Fruit fly (Drosophila melanogaster) whole organism, embryonic: ENCODE data around the gene jus.

Experiments
- Asciz ChIP-seq: fragments of 200-800 bp; sonication (Bioruptor generic); optimal IDR thresholded peaks from 2 replicates; lab custom pipeline; 2017; ENCODE audit warnings: missing biosample characterization, mild to moderate bottlenecking, missing genetic modification characterization, missing genetic modification reagents
- Awh ChIP-seq: fragments of 200-800 bp; sonication (Bioruptor generic); IDR thresholded peaks from 2 replicates; pipeline ENCODE4, ENCODE4 v1.3.6; 2022; ENCODE audit warnings: missing biosample characterization, missing genetic modification characterization
- B-H2 ChIP-seq: fragments of 200-800 bp; sonication (Bioruptor generic); optimal IDR thresholded peaks from 2 replicates; lab custom pipeline; 2018; ENCODE audit warnings: missing biosample characterization, mild to moderate bottlenecking, missing genetic modification characterization
- CG10267 ChIP-seq: fragments of 200-800 bp; sonication (Bioruptor generic); optimal IDR thresholded peaks from 2 replicates; lab custom pipeline; 2018; ENCODE audit warnings: missing biosample characterization, mild to moderate bottlenecking, missing genetic modification characterization, moderate library complexity
- CG10274 ChIP-seq: fragments of 200-800 bp; sonication (Bioruptor generic); optimal IDR thresholded peaks from 3 replicates; lab custom pipeline; 2017; ENCODE audit warnings: missing biosample characterization, mild to moderate bottlenecking, missing genetic modification characterization
- CG10543 ChIP-seq: fragments of 200-800 bp; sonication (Bioruptor generic); optimal IDR thresholded peaks from 3 replicates; lab custom pipeline; 2017; ENCODE audit warnings: missing biosample characterization, mild to moderate bottlenecking, missing genetic modification characterization, moderate library complexity
- CG12219 ChIP-seq: fragments of 200-800 bp; sonication (Bioruptor generic); optimal IDR thresholded peaks from 3 replicates; lab custom pipeline; 2018; ENCODE audit warnings: missing biosample characterization, mild to moderate bottlenecking, missing genetic modification characterization
- CG13296 ChIP-seq: fragments of 200-800 bp; sonication (Bioruptor generic); optimal IDR thresholded peaks from 3 replicates; lab custom pipeline; 2018; ENCODE audit warnings: missing biosample characterization, mild to moderate bottlenecking, missing genetic modification characterization
- CG13894 ChIP-seq: fragments of 200-800 bp; sonication (Bioruptor generic); optimal IDR thresholded peaks from 3 replicates; lab custom pipeline; 2018; ENCODE audit warnings: missing biosample characterization, mild to moderate bottlenecking, missing genetic modification characterization, moderate library complexity
- CG15269 ChIP-seq: fragments of 200-800 bp; sonication (Bioruptor generic); optimal IDR thresholded peaks from 2 replicates; lab custom pipeline; 2018; ENCODE audit warnings: missing biosample characterization, mild to moderate bottlenecking, missing genetic modification characterization, moderate library complexity
- CG15514 ChIP-seq: fragments of 200-800 bp; sonication (Bioruptor generic); optimal IDR thresholded peaks from 3 replicates; lab custom pipeline; 2017; ENCODE audit warnings: missing biosample characterization, missing genetic modification characterization, mild to moderate bottlenecking, moderate library complexity, missing genetic modification reagents
- CG1602 ChIP-seq: fragments of 200-800 bp; sonication (Bioruptor generic); optimal IDR thresholded peaks from 3 replicates; lab custom pipeline; 2016; ENCODE audit warnings: missing biosample characterization, missing genetic modification characterization
- CG18599 ChIP-seq: fragments of 200-800 bp; sonication (Bioruptor generic); optimal IDR thresholded peaks from 3 replicates; lab custom pipeline; 2017; ENCODE audit warnings: missing biosample characterization, missing genetic modification characterization, mild to moderate bottlenecking, moderate library complexity, missing genetic modification reagents
- CG18619 ChIP-seq: fragments of 200-800 bp; sonication (Bioruptor generic); optimal IDR thresholded peaks from 3 replicates; lab custom pipeline; 2017; ENCODE audit warnings: missing biosample characterization, mild to moderate bottlenecking, missing genetic modification characterization
- CG30431 ChIP-seq: fragments of 200-800 bp; sonication (Bioruptor generic); optimal IDR thresholded peaks from 2 replicates; lab custom pipeline; 2017; ENCODE audit warnings: missing biosample characterization, missing genetic modification characterization
- CG32532 ChIP-seq: fragments of 200-800 bp; sonication (Bioruptor generic); IDR thresholded peaks from 2 replicates; pipeline ENCODE4 v1.3.6; 2022; ENCODE audit warnings: missing biosample characterization, missing genetic modification characterization
- CG32772 ChIP-seq: fragments of 200-800 bp; sonication (Bioruptor generic); IDR thresholded peaks from 2 replicates; pipeline ENCODE4 v1.3.6; 2022; ENCODE audit warnings: missing biosample characterization, missing genetic modification characterization
- CG3838 ChIP-seq: fragments of 200-800 bp; sonication (Bioruptor generic); optimal IDR thresholded peaks from 3 replicates; lab custom pipeline; 2016; ENCODE audit warnings: missing biosample characterization, missing genetic modification characterization
- CG4282 ChIP-seq: fragments of 200-800 bp; sonication (Bioruptor generic); optimal IDR thresholded peaks from 2 replicates; lab custom pipeline; 2016; ENCODE audit warnings: missing biosample characterization, missing genetic modification characterization
- CG6254 ChIP-seq: fragments of 200-800 bp; sonication (Bioruptor generic); optimal IDR thresholded peaks from 3 replicates; lab custom pipeline; 2017; ENCODE audit warnings: mild to moderate bottlenecking, missing biosample characterization, missing genetic modification reagents, missing genetic modification characterization
- CG6854 ChIP-seq: fragments of 200-800 bp; sonication (Bioruptor generic); optimal IDR thresholded peaks from 3 replicates; lab custom pipeline; 2017; ENCODE audit warnings: missing biosample characterization, mild to moderate bottlenecking, missing genetic modification characterization
- CG7357 ChIP-seq: fragments of 200-800 bp; sonication (Bioruptor generic); IDR thresholded peaks from 3 replicates; pipeline ENCODE4 v1.3.6; 2022; ENCODE audit warnings: missing biosample characterization, missing genetic modification characterization
- Chrac-16 ChIP-seq: fragments of 200-800 bp; sonication (Bioruptor generic); optimal IDR thresholded peaks from 3 replicates; lab custom pipeline; 2016; ENCODE audit warnings: missing biosample characterization, missing genetic modification characterization
- Gsc ChIP-seq: fragments of 200-800 bp; sonication (Bioruptor generic); IDR thresholded peaks from 2 replicates; pipeline ENCODE4 v1.3.6; 2022; ENCODE audit warnings: missing biosample characterization, missing genetic modification characterization
- MBD-R2 ChIP-seq: fragments of 200-800 bp; sonication (Bioruptor generic); IDR thresholded peaks from 2 replicates; pipeline ENCODE4 v1.3.6; 2022; ENCODE audit warnings: missing biosample characterization, missing genetic modification characterization
- PHDP ChIP-seq: fragments of 200-800 bp; sonication (Bioruptor generic); optimal IDR thresholded peaks from 3 replicates; lab custom pipeline; 2018; ENCODE audit warnings: missing biosample characterization, mild to moderate bottlenecking, missing genetic modification characterization, moderate library complexity
- Six4 ChIP-seq: fragments of 200-800 bp; sonication (Bioruptor generic); optimal IDR thresholded peaks from 2 replicates; lab custom pipeline; 2016; ENCODE audit warnings: missing biosample characterization, missing genetic modification characterization
- Xrp1 ChIP-seq: fragments of 200-800 bp; sonication (Bioruptor generic); IDR thresholded peaks from 2 replicates; pipeline ENCODE4 v1.3.6; 2022; ENCODE audit warnings: missing biosample characterization, missing genetic modification characterization
- ci ChIP-seq: fragments of 200-800 bp; sonication (Bioruptor generic); IDR thresholded peaks from 3 replicates; pipeline ENCODE4 v1.3.6; 2022; ENCODE audit warnings: missing biosample characterization, missing genetic modification characterization
- cwo ChIP-seq: fragments of 200-800 bp; sonication (Bioruptor generic); optimal IDR thresholded peaks from 3 replicates; lab custom pipeline; 2017; ENCODE audit warnings: missing biosample characterization, missing genetic modification characterization, mild to moderate bottlenecking, moderate library complexity, missing genetic modification reagents
- da ChIP-seq: fragments of 200-800 bp; sonication (Bioruptor generic); optimal IDR thresholded peaks from 2 replicates; lab custom pipeline; 2016; ENCODE audit warnings: missing biosample characterization, missing genetic modification characterization
- fd3F ChIP-seq: fragments of 200-800 bp; sonication (Bioruptor generic); optimal IDR thresholded peaks from 2 replicates; lab custom pipeline; 2018; ENCODE audit warnings: missing biosample characterization, mild to moderate bottlenecking, missing genetic modification characterization, moderate library complexity
- fd96Cb ChIP-seq: fragments of 200-800 bp; sonication (Bioruptor generic); optimal IDR thresholded peaks from 2 replicates; lab custom pipeline; 2018; ENCODE audit warnings: missing biosample characterization, mild to moderate bottlenecking, missing genetic modification characterization, moderate library complexity
- gsb ChIP-seq: fragments of 200-800 bp; sonication (Bioruptor generic); IDR thresholded peaks from 2 replicates; pipeline ENCODE4 v1.3.6; 2022; ENCODE audit warnings: missing biosample characterization, missing genetic modification characterization
- kay ChIP-seq: fragments of 200-800 bp; sonication (Bioruptor generic); optimal IDR thresholded peaks from 2 replicates; lab custom pipeline; 2016; ENCODE audit warnings: missing biosample characterization, missing genetic modification characterization
- ken ChIP-seq: fragments of 200-800 bp; sonication (Bioruptor generic); IDR thresholded peaks from 3 replicates; pipeline ENCODE4 v1.3.6; 2022; ENCODE audit warnings: missing biosample characterization, missing genetic modification characterization
- lov ChIP-seq, 2 experiments: fragments of 200-800 bp in 1 of 2; fragments of >200 bp in 1 of 2; sonication (Bioruptor generic) in 1 of 2; IDR thresholded peaks in 1 of 2; optimal IDR thresholded peaks in 1 of 2; 2 replicates in 1 of 2; 3 replicates in 1 of 2; pipeline versions ENCODE4 v1.3.6 to Lab custom; 2017 to 2022; ENCODE audit warnings: missing biosample characterization in 1 of 2, missing genetic modification characterization in 1 of 2
- mirr ChIP-seq: fragments of 200-800 bp; sonication (Bioruptor generic); optimal IDR thresholded peaks from 3 replicates; lab custom pipeline; 2018; ENCODE audit warnings: missing biosample characterization, mild to moderate bottlenecking, missing genetic modification characterization
- otp ChIP-seq: fragments of 200-800 bp; sonication (Bioruptor generic); IDR thresholded peaks from 3 replicates; pipeline ENCODE4, ENCODE4 v1.3.6; 2022; ENCODE audit warnings: missing biosample characterization, missing genetic modification characterization
- pita ChIP-seq: fragments of 200-800 bp; sonication (Bioruptor generic); optimal IDR thresholded peaks from 2 replicates; lab custom pipeline; 2017; ENCODE audit warnings: missing biosample characterization, mild to moderate bottlenecking, missing genetic modification characterization
- pros ChIP-seq: fragments of 200-800 bp; sonication (Bioruptor generic); optimal IDR thresholded peaks from 3 replicates; lab custom pipeline; 2019; ENCODE audit warnings: missing biosample characterization, mild to moderate bottlenecking, missing genetic modification characterization, moderate library complexity
- ranshi ChIP-seq: fragments of 200-800 bp; sonication (Bioruptor generic); IDR thresholded peaks from 2 replicates; pipeline ENCODE4 v1.3.6; 2022; ENCODE audit warnings: missing biosample characterization, missing genetic modification characterization
- run ChIP-seq: fragments of 200-800 bp; sonication (Bioruptor generic); optimal IDR thresholded peaks from 3 replicates; lab custom pipeline; 2018; ENCODE audit warnings: missing biosample characterization, mild to moderate bottlenecking, missing genetic modification characterization
- slbo ChIP-seq: fragments of 200-800 bp; sonication (Bioruptor generic); IDR thresholded peaks from 2 replicates; pipeline ENCODE4 v1.3.6; 2022; ENCODE audit warnings: missing biosample characterization, missing genetic modification characterization
- so ChIP-seq: fragments of 200-800 bp; sonication (Bioruptor generic); IDR thresholded peaks from 3 replicates; pipeline ENCODE4 v1.3.6; 2022; ENCODE audit warnings: missing biosample characterization, missing genetic modification characterization
- stc ChIP-seq: fragments of 200-800 bp; sonication (Bioruptor generic); IDR thresholded peaks from 2 replicates; pipeline ENCODE4 v1.3.6; 2022; ENCODE audit warnings: missing biosample characterization, missing genetic modification characterization
- twi ChIP-seq: fragments of 200-800 bp; optimal IDR thresholded peaks from 2 replicates; lab custom pipeline; 2019; ENCODE audit warnings: missing biosample characterization, mild to moderate bottlenecking, missing genetic modification characterization, moderate library complexity
- tx ChIP-seq: fragments of 200-800 bp; sonication (Bioruptor generic); optimal IDR thresholded peaks from 2 replicates; lab custom pipeline; 2016; ENCODE audit warnings: missing biosample characterization, missing genetic modification characterization
- wor ChIP-seq: fragments of 200-800 bp; sonication (Bioruptor generic); IDR thresholded peaks from 2 replicates; pipeline ENCODE4 v1.3.6; 2022; ENCODE audit warnings: missing biosample characterization, missing genetic modification characterization

Gene jus

dm6 chr3R:29207012-29207656, 12.3 kb upstream of the jus start (continued):
- TF ChIP-seq kay (GFP tag; lab: Kevin White, UChicago), result no peak
- TF ChIP-seq CG32772 (GFP tag; lab: Robert Waterston, UW), result peak; percentile 65
- TF ChIP-seq B-H2 (GFP tag; lab: Kevin White, UChicago), result peak; percentile 6
- TF ChIP-seq pita (GFP tag; lab: Kevin White, UChicago), result no peak
- TF ChIP-seq CG6254 (GFP tag; lab: Kevin White, UChicago), result peak; percentile 28
- peak; percentile 12 for TF ChIP-seq CG10543 (GFP tag; lab: Kevin White, UChicago)
- TF ChIP-seq CG1602 (GFP tag; lab: Kevin White, UChicago), result peak; percentile 33
- 0 out of 2 replicates have a peak, but pooled peaks have one; percentile 12 for TF ChIP-seq Gsc (GFP tag; lab: Robert Waterston, UW)
- TF ChIP-seq pros (GFP tag; lab: Kevin White, UChicago), result no peak
- TF ChIP-seq CG10274 (GFP tag; lab: Kevin White, UChicago), result peak; percentile 23
- peak; percentile 24 for TF ChIP-seq cwo (GFP tag; lab: Kevin White, UChicago)
- no peak for TF ChIP-seq run (tag; lab: Kevin White, UChicago)
- no peak for TF ChIP-seq CG4282 (GFP tag; lab: Kevin White, UChicago)
- TF ChIP-seq stc (GFP tag; lab: Robert Waterston, UW), result peak; percentile 57
- peak; percentile 78 for TF ChIP-seq ranshi (GFP tag; lab: Robert Waterston, UW)
- TF ChIP-seq slbo (GFP tag; lab: Robert Waterston, UW), result peak; percentile 80
- TF ChIP-seq ken (GFP tag; lab: Robert Waterston, UW), result peak; percentile 69; the same call in 2 of the 3 replicates
- peak; percentile 61 for TF ChIP-seq CG32532 (GFP tag; lab: Robert Waterston, UW)
- peak; percentile 29 for TF ChIP-seq Asciz (GFP tag; lab: Kevin White, UChicago)
- TF ChIP-seq Awh (GFP tag; lab: Robert Waterston, UW), result peak; percentile 72
- TF ChIP-seq CG18599 (GFP tag; lab: Kevin White, UChicago), result peak; percentile 62
- peak; percentile 16; the same call in 1 of the 2 replicates for TF ChIP-seq MBD-R2 (GFP tag; lab: Robert Waterston, UW)
- peak; percentile 9 for TF ChIP-seq CG18619
- peak; percentile 63; the same call in 1 of the 3 replicates for TF ChIP-seq otp (GFP tag; lab: Robert Waterston, UW)
- TF ChIP-seq Six4 (GFP tag; lab: Kevin White, UChicago), result peak; percentile 11
- peak; percentile 4 for TF ChIP-seq twi (tag; lab: Kevin White, UChicago)
- peak; percentile 36 for TF ChIP-seq CG15514 (GFP tag; lab: Kevin White, UChicago)
- TF ChIP-seq lov (optimal IDR thresholded peaks at IDR 0.05; lab: Kevin White, UChicago), result no peak
- TF ChIP-seq lov (GFP tag; IDR thresholded peaks at IDR 0.05; lab: Robert Waterston, UW), result peak; percentile 64; the same call in 1 of the 3 replicates
- TF ChIP-seq ci (GFP tag; lab: Robert Waterston, UW), result peak; percentile 77
- peak; percentile 86 for TF ChIP-seq CG15269
- TF ChIP-seq da (GFP tag; lab: Kevin White, UChicago), result no peak
- peak; percentile 80 for TF ChIP-seq fd3F (GFP tag; lab: Kevin White, UChicago)
- peak; percentile 43 for TF ChIP-seq CG10267 (tag; lab: Kevin White, UChicago)
- peak; percentile 47 for TF ChIP-seq Chrac-16 (GFP tag; lab: Kevin White, UChicago)
- peak; percentile 39 for TF ChIP-seq CG12219
- 0 out of 2 replicates have a peak, but pooled peaks have one; percentile 34 for TF ChIP-seq gsb (GFP tag; lab: Robert Waterston, UW)
- peak; percentile 75 for TF ChIP-seq Xrp1
- TF ChIP-seq tx (GFP tag; lab: Kevin White, UChicago), result no peak
- peak; percentile 54 for TF ChIP-seq CG7357 (GFP tag; lab: Robert Waterston, UW)
- TF ChIP-seq CG13296 (GFP tag; lab: Kevin White, UChicago), result peak; percentile 67
- peak; percentile 78 for TF ChIP-seq so (GFP tag; lab: Robert Waterston, UW)
- TF ChIP-seq fd96Cb (tag; lab: Kevin White, UChicago), result peak; percentile 60
- TF ChIP-seq CG30431 (GFP tag; lab: Kevin White, UChicago), result peak; percentile 47
- peak; percentile 24 for TF ChIP-seq CG6854 (GFP tag; lab: Kevin White, UChicago)
- TF ChIP-seq mirr, result no peak
- TF ChIP-seq CG13894, result peak; percentile 21
- no peak for TF ChIP-seq CG3838 (GFP tag; lab: Kevin White, UChicago)
- TF ChIP-seq PHDP (tag; lab: Kevin White, UChicago), result peak; percentile 60
- TF ChIP-seq wor (GFP tag; lab: Robert Waterston, UW), result peak; percentile 39; the same call in 1 of the 2 replicates
